Worm (Caenorhabditis elegans): ENCODE measurements around the gene W06F12.3.
A peak's percentile ranks its signal among the peaks of the same experiment; 100 is the strongest.

W06F12.3 gene

ce11 chrIII:13771145-13771544 lies 36.3 kb downstream of the W06F12.3 start, which contains the start of the genes cyk-4 and pdr-1:
Gene cyk-4 (minus strand): TSS chrIII:13771224.
Gene pdr-1 (plus strand): TSS chrIII:13771513.
- TF ChIP-seq sem-2 (GFP tag; optimal IDR thresholded peaks at IDR 0.05) (no peak), snpc-4 (tag; optimal IDR thresholded peaks at IDR 0.05) (no peak), blmp-1 (tag; optimal IDR thresholded peaks at IDR 0.05) (no peak), mep-1 (tag; optimal IDR thresholded peaks at IDR 0.05) (peak; percentile 49), zip-8 (tag; optimal IDR thresholded peaks at IDR 0.05) (no peak), ham-2 (GFP tag; optimal IDR thresholded peaks at IDR 0.05) (no peak), cnd-1 (tag; optimal IDR thresholded peaks at IDR 0.05) (no peak), unc-62 (GFP tag; optimal IDR thresholded peaks at IDR 0.05) (no peak), ces-1 (GFP tag; optimal IDR thresholded peaks at IDR 0.05) (no peak), nhr-2 (tag; optimal IDR thresholded peaks at IDR 0.05) (no peak), nhr-76 (tag; optimal IDR thresholded peaks at IDR 0.05) (no peak), lin-32 (GFP tag; optimal IDR thresholded peaks at IDR 0.05) (no peak), M03D4.4 (tag; optimal IDR thresholded peaks at IDR 0.05) (no peak), mab-5 (tag; optimal IDR thresholded peaks at IDR 0.05) (no peak), elt-3 (tag; optimal IDR thresholded peaks at IDR 0.05) (no peak), lin-13 (tag; optimal IDR thresholded peaks at IDR 0.05) (peak; percentile 48), unc-39 (tag; optimal IDR thresholded peaks at IDR 0.05) (no peak), nhr-28 (tag; optimal IDR thresholded peaks at IDR 0.05) (no peak), drap-1 (GFP tag; optimal IDR thresholded peaks at IDR 0.05) (no peak), tbx-8 (GFP tag; optimal IDR thresholded peaks at IDR 0.05) (no peak), mls-2 (tag; optimal IDR thresholded peaks at IDR 0.05) (no peak), sptf-1 (tag; optimal IDR thresholded peaks at IDR 0.05) (peak; percentile 12), unc-120 (tag; optimal IDR thresholded peaks at IDR 0.05; ENCODE audit: poor library complexity, severe bottlenecking) (no peak), nhr-237 (tag; optimal IDR thresholded peaks at IDR 0.05) (peak; percentile 2), elt-1 (tag; optimal IDR thresholded peaks at IDR 0.05; ENCODE audit: borderline replicate concordance, insufficient read depth) (no peak), ceh-83 (GFP tag; optimal IDR thresholded peaks at IDR 0.05) (no peak), pha-4 (tag; optimal IDR thresholded peaks at IDR 0.05) (peak; percentile 45), ztf-11 (tag; optimal IDR thresholded peaks at IDR 0.05) (no peak), ceh-39 (tag; optimal IDR thresholded peaks at IDR 0.05) (peak; percentile 23), flh-1 (GFP tag; optimal IDR thresholded peaks at IDR 0.05) (no peak), lsy-2 (tag; optimal IDR thresholded peaks at IDR 0.05) (peak; percentile 67), ceh-43 (GFP tag; optimal IDR thresholded peaks at IDR 0.05) (no peak), nhr-12 (tag; optimal IDR thresholded peaks at IDR 0.05) (no peak), hlh-1 (tag; optimal IDR thresholded peaks at IDR 0.05) (peak; percentile 5), bed-3 (GFP tag; optimal IDR thresholded peaks at IDR 0.05) (no peak)

DNA sequence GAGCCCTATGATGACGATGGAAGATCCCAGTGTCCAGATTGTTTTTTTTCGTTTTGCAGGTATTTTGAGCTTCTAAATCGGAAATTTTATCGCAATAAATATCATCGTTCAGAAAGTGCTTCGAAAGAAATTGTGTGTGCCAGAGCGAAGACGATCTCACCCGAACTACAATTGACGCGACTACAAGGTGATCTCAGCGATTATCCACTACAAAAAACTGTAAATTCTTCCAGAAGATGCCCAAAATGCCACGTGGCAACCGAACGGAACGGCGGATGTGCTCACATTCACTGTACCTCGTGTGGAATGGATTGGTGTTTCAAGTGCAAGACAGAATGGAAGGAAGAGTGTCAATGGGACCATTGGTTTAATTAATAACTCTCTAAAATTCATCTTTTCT lies 38.0 kb downstream of the W06F12.3 start, which contains the start of gene mdt-29:
Gene mdt-29 (plus strand): TSS at position 301 of the 400 bp plus-strand sequence.
- no peak for TF ChIP-seq elt-1 (tag; optimal IDR thresholded peaks at IDR 0.05; ENCODE audit: borderline replicate concordance, insufficient read depth)
- no peak for TF ChIP-seq lin-32 (GFP tag; optimal IDR thresholded peaks at IDR 0.05)
- TF ChIP-seq mab-5 (tag; optimal IDR thresholded peaks at IDR 0.05): no peak
- TF ChIP-seq nhr-76 (tag; optimal IDR thresholded peaks at IDR 0.05): no peak

ce11 chrIII:13778816-13779215 lies 44.0 kb downstream of the W06F12.3 start:
- TF ChIP-seq unc-120 (tag; optimal IDR thresholded peaks at IDR 0.05; ENCODE audit: poor library complexity, severe bottlenecking): no peak
- TF ChIP-seq blmp-1 (tag; optimal IDR thresholded peaks at IDR 0.05): peak; percentile 49
- TF ChIP-seq pha-4 (tag; optimal IDR thresholded peaks at IDR 0.05): no peak
- TF ChIP-seq ceh-39 (tag; optimal IDR thresholded peaks at IDR 0.05): no peak
- no peak for TF ChIP-seq snpc-4 (tag; optimal IDR thresholded peaks at IDR 0.05)

ce11 chrIII:13779360-13780093 lies 44.7 kb downstream of the W06F12.3 start:
- TF ChIP-seq tbx-8 (GFP tag; optimal IDR thresholded peaks at IDR 0.05) (no peak), zip-8 (tag; optimal IDR thresholded peaks at IDR 0.05) (no peak), mep-1 (tag; optimal IDR thresholded peaks at IDR 0.05) (no peak), ceh-39 (tag; optimal IDR thresholded peaks at IDR 0.05) (no peak), elt-3 (tag; optimal IDR thresholded peaks at IDR 0.05) (no peak), snpc-4 (tag; optimal IDR thresholded peaks at IDR 0.05) (no peak), sptf-1 (tag; optimal IDR thresholded peaks at IDR 0.05) (peak; percentile 57), nhr-2 (tag; optimal IDR thresholded peaks at IDR 0.05) (no peak), ceh-83 (GFP tag; optimal IDR thresholded peaks at IDR 0.05) (peak; percentile 70), pha-4 (tag; optimal IDR thresholded peaks at IDR 0.05) (no peak), hlh-1 (tag; optimal IDR thresholded peaks at IDR 0.05) (no peak), bed-3 (GFP tag; optimal IDR thresholded peaks at IDR 0.05) (no peak), nhr-76 (tag; optimal IDR thresholded peaks at IDR 0.05) (no peak), lin-13 (tag; optimal IDR thresholded peaks at IDR 0.05) (no peak), unc-39 (tag; optimal IDR thresholded peaks at IDR 0.05) (no peak), M03D4.4 (tag; optimal IDR thresholded peaks at IDR 0.05) (no peak), lin-32 (GFP tag; optimal IDR thresholded peaks at IDR 0.05) (no peak), unc-62 (GFP tag; optimal IDR thresholded peaks at IDR 0.05) (no peak), nhr-12 (tag; optimal IDR thresholded peaks at IDR 0.05) (no peak), unc-120 (tag; optimal IDR thresholded peaks at IDR 0.05; ENCODE audit: poor library complexity, severe bottlenecking) (no peak), ces-1 (GFP tag; optimal IDR thresholded peaks at IDR 0.05) (no peak), mls-2 (tag; optimal IDR thresholded peaks at IDR 0.05) (no peak), flh-1 (GFP tag; optimal IDR thresholded peaks at IDR 0.05) (no peak), lsy-2 (tag; optimal IDR thresholded peaks at IDR 0.05) (peak; percentile 11), mab-5 (tag; optimal IDR thresholded peaks at IDR 0.05) (no peak), blmp-1 (tag; optimal IDR thresholded peaks at IDR 0.05) (peak; percentile 18), sem-2 (GFP tag; optimal IDR thresholded peaks at IDR 0.05) (no peak), cnd-1 (tag; optimal IDR thresholded peaks at IDR 0.05) (no peak), drap-1 (GFP tag; optimal IDR thresholded peaks at IDR 0.05) (peak; percentile 31), nhr-28 (tag; optimal IDR thresholded peaks at IDR 0.05) (no peak)

Data from whole organism, mixed stage, embryonic.